Worm (Caenorhabditis elegans) whole organism, L2 larva: ENCODE results near the gene B0454.8.

Experiments used
- C34F6.9 ChIP-seq: fragments of 150-350 bp; optimal IDR thresholded peaks from 2 replicates; lab custom pipeline; 2014; ENCODE audit warnings: missing biosample characterization, missing genetic modification characterization
- F13H6.1 ChIP-seq: sonication (generic microtip); optimal IDR thresholded peaks from 2 replicates; lab custom pipeline; 2016; ENCODE audit warnings: missing genetic modification characterization, missing compliant biosample characterization
- R02D3.7 ChIP-seq: fragments of 150-350 bp; optimal IDR thresholded peaks from 2 replicates; lab custom pipeline; 2014; ENCODE audit warnings: missing biosample characterization, missing genetic modification characterization
- Y55F3AM.14 ChIP-seq: fragments of 200-800 bp; sonication (Bioruptor generic); optimal IDR thresholded peaks from 2 replicates; lab custom pipeline; 2018; ENCODE audit warnings: mild to moderate bottlenecking, missing genetic modification characterization, missing compliant biosample characterization
- ZK546.5 ChIP-seq: sonication (generic microtip); optimal IDR thresholded peaks from 2 replicates; lab custom pipeline; 2017; ENCODE audit warnings: missing biosample characterization, missing genetic modification characterization
- alr-1 ChIP-seq: fragments of 150-350 bp; optimal IDR thresholded peaks from 2 replicates; lab custom pipeline; 2014; ENCODE audit warnings: missing biosample characterization, missing genetic modification characterization
- aly-2 ChIP-seq: fragments of 150-350 bp; optimal IDR thresholded peaks from 2 replicates; lab custom pipeline; 2014; ENCODE audit warnings: missing biosample characterization, missing genetic modification characterization
- ama-1 ChIP-seq: fragments of 150-350 bp; optimal IDR thresholded peaks from 2 replicates; lab custom pipeline; 2018; ENCODE audit warnings: inconsistent platforms
- blmp-1 ChIP-seq: sonication (generic microtip); optimal IDR thresholded peaks from 2 replicates; lab custom pipeline; 2017; ENCODE audit warnings: missing genetic modification characterization, mild to moderate bottlenecking, missing compliant biosample characterization, antibody characterized with exemption, moderate library complexity; ENCODE audit not compliant: insufficient read depth
- ceh-16 ChIP-seq: fragments of 150-350 bp; optimal IDR thresholded peaks from 2 replicates; lab custom pipeline; 2014; ENCODE audit warnings: missing biosample characterization, missing genetic modification characterization
- ceh-82 ChIP-seq: fragments of 150-350 bp; optimal IDR thresholded peaks from 2 replicates; lab custom pipeline; 2014; ENCODE audit warnings: missing biosample characterization, missing genetic modification characterization
- egl-27 ChIP-seq: sonication (generic microtip); optimal IDR thresholded peaks from 3 replicates; lab custom pipeline; 2017; ENCODE audit warnings: missing biosample characterization, missing genetic modification reagents, missing genetic modification characterization
- elt-3 ChIP-seq: sonication (generic microtip); optimal IDR thresholded peaks from 2 replicates; lab custom pipeline; 2017; ENCODE audit warnings: missing biosample characterization, missing genetic modification characterization
- fos-1 ChIP-seq: fragments of 150-350 bp; optimal IDR thresholded peaks from 2 replicates; lab custom pipeline; 2014; ENCODE audit warnings: missing biosample characterization, missing genetic modification characterization
- gmeb-1 ChIP-seq: fragments of 150-350 bp; optimal IDR thresholded peaks from 2 replicates; lab custom pipeline; 2014; ENCODE audit warnings: missing biosample characterization, missing genetic modification characterization
- lin-11 ChIP-seq: fragments of 150-350 bp; sonication (generic microtip); optimal IDR thresholded peaks from 2 replicates; lab custom pipeline; 2014; ENCODE audit warnings: missing biosample characterization, missing genetic modification characterization, inconsistent platforms, mixed read lengths
- lin-13 ChIP-seq: fragments of 150-350 bp; optimal IDR thresholded peaks from 2 replicates; lab custom pipeline; 2014; ENCODE audit warnings: missing biosample characterization, missing genetic modification reagents, missing genetic modification characterization
- lin-39 ChIP-seq: fragments of 150-350 bp; optimal IDR thresholded peaks from 2 replicates; lab custom pipeline; 2014; ENCODE audit warnings: missing biosample characterization, missing genetic modification reagents, missing genetic modification characterization
- lsy-2 ChIP-seq, 2 experiments: fragments of 150-350 bp in 1 of 2; sonication (generic microtip) in 1 of 2; optimal IDR thresholded peaks; 2 replicates each; lab custom pipeline; 2014 to 2017; ENCODE audit warnings: missing biosample characterization in 2 of 2, missing genetic modification characterization in 2 of 2
- mab-5 ChIP-seq: fragments of 150-350 bp; optimal IDR thresholded peaks from 2 replicates; lab custom pipeline; 2014; ENCODE audit warnings: missing biosample characterization, missing genetic modification characterization
- mbf-1 ChIP-seq: sonication (generic microtip); optimal IDR thresholded peaks from 2 replicates; lab custom pipeline; 2017; ENCODE audit warnings: missing biosample characterization, missing genetic modification characterization
- mdl-1 ChIP-seq, 2 experiments: fragments of 150-350 bp in 1 of 2; sonication (generic microtip) in 1 of 2; optimal IDR thresholded peaks; 2 replicates each; lab custom pipeline; 2017; ENCODE audit warnings: missing biosample characterization in 2 of 2, missing genetic modification characterization in 2 of 2
- nhr-10 ChIP-seq: sonication (generic microtip); optimal IDR thresholded peaks from 2 replicates; lab custom pipeline; 2017; ENCODE audit warnings: missing biosample characterization, missing genetic modification characterization
- nhr-11 ChIP-seq: fragments of 150-350 bp; optimal IDR thresholded peaks from 2 replicates; lab custom pipeline; 2014; ENCODE audit warnings: missing biosample characterization, missing genetic modification characterization
- nhr-12 ChIP-seq: fragments of 150-350 bp; optimal IDR thresholded peaks from 2 replicates; lab custom pipeline; 2014; ENCODE audit warnings: missing biosample characterization, missing genetic modification characterization
- nhr-129 ChIP-seq: fragments of 150-350 bp; optimal IDR thresholded peaks from 2 replicates; lab custom pipeline; 2014; ENCODE audit warnings: missing biosample characterization, missing genetic modification characterization
- nhr-23 ChIP-seq: fragments of 150-350 bp; optimal IDR thresholded peaks from 2 replicates; lab custom pipeline; 2014; ENCODE audit warnings: missing biosample characterization, missing genetic modification reagents, missing genetic modification characterization
- nhr-237 ChIP-seq: fragments of 150-350 bp; optimal IDR thresholded peaks from 2 replicates; lab custom pipeline; 2014; ENCODE audit warnings: missing biosample characterization, missing genetic modification characterization
- nhr-25 ChIP-seq: fragments of 150-350 bp; sonication (generic microtip); optimal IDR thresholded peaks from 3 replicates; lab custom pipeline; 2014; ENCODE audit warnings: missing biosample characterization, missing genetic modification characterization
- nhr-6 ChIP-seq: fragments of 150-350 bp; optimal IDR thresholded peaks from 2 replicates; lab custom pipeline; 2014; ENCODE audit warnings: missing biosample characterization, missing genetic modification characterization
- nhr-77 ChIP-seq: fragments of 150-350 bp; optimal IDR thresholded peaks from 2 replicates; lab custom pipeline; 2014; ENCODE audit warnings: missing biosample characterization, missing genetic modification characterization
- peb-1 ChIP-seq: fragments of 150-350 bp; optimal IDR thresholded peaks from 2 replicates; lab custom pipeline; 2014; ENCODE audit warnings: missing biosample characterization, missing genetic modification characterization
- sem-4 ChIP-seq: fragments of 150-350 bp; optimal IDR thresholded peaks from 2 replicates; lab custom pipeline; 2014; ENCODE audit warnings: missing biosample characterization, missing genetic modification reagents, missing genetic modification characterization
- sma-3 ChIP-seq: sonication (generic microtip); optimal IDR thresholded peaks from 2 replicates; lab custom pipeline; 2016; ENCODE audit warnings: missing genetic modification reagents, missing genetic modification characterization, missing compliant biosample characterization
- sma-9 ChIP-seq, 2 experiments: fragments of 150-350 bp in 1 of 2; sonication (generic microtip) in 1 of 2; optimal IDR thresholded peaks; 2 replicates each; lab custom pipeline; 2014 to 2016; ENCODE audit warnings: missing genetic modification characterization in 2 of 2, mild to moderate bottlenecking in 1 of 2, missing biosample characterization in 1 of 2, missing compliant biosample characterization in 1 of 2, missing genetic modification reagents in 1 of 2, moderate library complexity in 1 of 2
- unc-39 ChIP-seq: fragments of 150-350 bp; optimal IDR thresholded peaks from 2 replicates; lab custom pipeline; 2014; ENCODE audit warnings: missing biosample characterization, missing genetic modification characterization
- unc-55 ChIP-seq: fragments of 150-350 bp; sonication (generic microtip); optimal IDR thresholded peaks from 3 replicates; lab custom pipeline; 2014; ENCODE audit warnings: missing biosample characterization, missing genetic modification reagents, missing genetic modification characterization
- unc-62 ChIP-seq: fragments of 150-350 bp; optimal IDR thresholded peaks from 2 replicates; lab custom pipeline; 2014; ENCODE audit warnings: missing biosample characterization, missing genetic modification reagents, missing genetic modification characterization
- zag-1 ChIP-seq: fragments of 150-350 bp; optimal IDR thresholded peaks from 2 replicates; lab custom pipeline; 2014; ENCODE audit warnings: missing biosample characterization, missing genetic modification characterization
- ztf-1 ChIP-seq: fragments of 200-800 bp; sonication (Bioruptor generic); conservative IDR thresholded peaks from 2 replicates; pipeline ENCODE4 v1.3.6; 2022; ENCODE audit warnings: missing genetic modification characterization, missing compliant biosample characterization
- ztf-11 ChIP-seq: sonication (generic microtip); optimal IDR thresholded peaks from 2 replicates; lab custom pipeline; 2017; ENCODE audit warnings: missing biosample characterization, missing genetic modification characterization
- ztf-4 ChIP-seq: fragments of 150-350 bp; optimal IDR thresholded peaks from 2 replicates; lab custom pipeline; 2014; ENCODE audit warnings: missing biosample characterization, missing genetic modification characterization

Gene B0454.8

DNA sequence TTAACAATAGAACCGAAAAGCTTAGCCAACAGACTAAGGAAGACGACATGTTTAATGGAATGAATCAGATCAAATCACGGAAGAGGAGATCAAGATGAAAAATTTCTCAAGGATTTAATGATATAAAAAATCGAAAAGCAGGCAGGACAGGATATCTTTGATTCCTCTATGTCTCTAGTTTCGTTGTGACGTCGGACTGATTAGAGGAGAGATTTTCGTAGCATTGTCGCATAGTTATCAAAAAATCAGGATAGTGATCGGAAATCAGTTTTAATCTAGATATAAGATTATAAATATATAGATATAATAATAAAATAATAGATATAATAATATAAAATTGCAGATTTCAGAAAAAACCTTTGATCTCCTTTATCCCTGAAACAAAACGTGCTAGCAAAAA lies at the start of gene B0454.8:
Gene B0454.8 (minus strand): TSS at position 101 of the 400 bp plus-strand sequence.
- TF ChIP-seq nhr-25 (tag; lab: Kevin White, UChicago): no peak

DNA sequence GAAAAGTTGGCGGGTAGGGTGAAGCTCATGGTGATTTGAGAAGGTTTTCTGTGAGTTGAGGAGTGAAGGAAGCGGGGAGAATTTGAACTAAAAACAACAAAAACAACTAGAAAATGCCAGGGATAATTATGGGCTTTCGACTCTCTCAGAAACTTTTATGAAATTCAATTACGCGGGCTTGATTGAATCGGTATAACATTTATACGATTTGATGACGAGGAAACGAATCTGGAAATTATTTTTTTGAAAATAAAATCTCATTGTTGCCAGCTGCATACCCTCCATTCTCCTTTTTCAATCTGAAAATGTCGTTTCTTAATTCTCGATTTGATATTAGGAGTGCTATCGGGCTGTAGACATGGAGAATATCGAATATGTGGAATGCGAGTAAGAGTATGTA lies 48.0 kb upstream of the B0454.8 start, which contains the start of gene srg-21:
Gene srg-21 (minus strand): TSS at position 101 of the 400 bp plus-strand sequence.
- no peak for TF ChIP-seq lin-39 (tag; lab: Kevin White, UChicago)
- TF ChIP-seq sma-9 (GFP tag; optimal IDR thresholded peaks at IDR 0.05; lab: Kevin White, UChicago): no peak
- no peak for TF ChIP-seq sma-9 (tag; optimal IDR thresholded peaks at IDR 0.05; lab: Kevin White, UChicago)
- TF ChIP-seq R02D3.7: no peak
- TF ChIP-seq ztf-1 (GFP tag; lab: Robert Waterston, UW): no peak
- no peak for TF ChIP-seq nhr-237
- no peak for TF ChIP-seq F13H6.1 (tag; lab: Kevin White, UChicago)
- TF ChIP-seq ZK546.5: no peak
- no peak for TF ChIP-seq aly-2 (tag; lab: Kevin White, UChicago)
- no peak for TF ChIP-seq unc-55 (GFP tag; lab: Kevin White, UChicago)
- no peak for TF ChIP-seq ztf-4 (tag; lab: Kevin White, UChicago)
- TF ChIP-seq nhr-25 (tag; lab: Kevin White, UChicago): no peak
- no peak for TF ChIP-seq unc-62 (GFP tag; lab: Kevin White, UChicago)
- no peak for TF ChIP-seq mab-5 (tag; lab: Kevin White, UChicago)
- TF ChIP-seq peb-1: no peak
- no peak for TF ChIP-seq elt-3 (tag; lab: Kevin White, UChicago)
- no peak for TF ChIP-seq lsy-2 (tag; optimal IDR thresholded peaks at IDR 0.05; lab: Kevin White, UChicago)

- TF ChIP-seq lin-11 (tag; lab: Kevin White, UChicago) (no peak), nhr-6 (no peak), nhr-237 (no peak), ama-1 (lab: Kevin White, UChicago) (no peak), R02D3.7 (no peak), mab-5 (tag; lab: Kevin White, UChicago) (no peak), nhr-129 (tag; lab: Kevin White, UChicago) (no peak), peb-1 (no peak), zag-1 (tag; lab: Kevin White, UChicago) (no peak), nhr-25 (tag; lab: Kevin White, UChicago) (no peak), ztf-11 (tag; lab: Kevin White, UChicago) (no peak), blmp-1 (no peak), sem-4 (tag; lab: Kevin White, UChicago) (no peak)
Measured at ce11 chrII:3087134-3087533, 43.9 kb upstream of the B0454.8 start.

DNA sequence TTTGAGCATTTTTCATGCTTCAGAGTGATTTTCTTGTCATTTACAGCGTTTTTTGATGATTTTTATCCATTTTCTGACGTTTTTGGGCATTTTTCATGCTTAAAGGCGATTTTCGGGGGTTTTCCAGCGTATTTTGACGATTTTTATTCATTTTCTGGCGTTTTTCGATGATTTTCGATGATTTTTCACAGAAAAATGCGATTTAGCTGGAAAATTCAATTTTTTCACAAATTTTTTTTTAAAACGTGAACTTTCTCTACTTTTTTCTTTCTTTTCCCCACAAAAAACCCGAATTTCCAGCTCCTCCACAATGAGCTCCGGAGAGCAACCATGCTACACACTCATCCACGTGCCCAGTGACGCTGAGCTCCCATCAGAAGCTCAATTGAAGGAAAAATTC lies 35.2 kb upstream of the B0454.8 start, which contains the start of gene copb-1:
Gene copb-1 (plus strand): TSS at position 301 of the 400 bp plus-strand sequence.
- TF ChIP-seq C34F6.9 (tag; lab: Kevin White, UChicago) (no peak), ceh-16 (tag; lab: Kevin White, UChicago) (no peak), nhr-77 (no peak), nhr-11 (no peak), sma-9 (GFP tag; optimal IDR thresholded peaks at IDR 0.05; lab: Kevin White, UChicago) (no peak), sma-9 (tag; optimal IDR thresholded peaks at IDR 0.05; lab: Kevin White, UChicago) (no peak), nhr-237 (no peak), fos-1 (no peak), unc-39 (tag; lab: Kevin White, UChicago) (no peak), R02D3.7 (no peak), ztf-1 (GFP tag; lab: Robert Waterston, UW) (no peak), Y55F3AM.14 (no peak)

DNA sequence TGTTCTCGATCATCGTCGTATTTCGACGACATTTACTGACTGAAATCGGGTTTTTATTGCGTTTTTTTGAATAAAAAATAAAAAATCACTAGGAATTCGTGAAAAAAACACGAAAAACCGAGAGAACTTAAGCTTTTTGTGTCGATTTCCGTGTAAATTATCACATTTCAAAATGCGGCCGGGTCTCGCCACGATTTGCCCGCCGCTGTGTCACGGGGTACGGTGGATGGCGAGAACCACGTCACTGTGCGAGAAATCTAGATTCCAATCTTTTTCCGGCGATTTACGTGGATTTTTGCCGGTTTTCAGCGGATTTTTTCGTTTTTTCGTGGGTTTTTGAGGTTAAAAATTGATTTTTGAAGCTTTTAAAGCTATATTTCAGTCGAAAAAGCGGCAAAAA lies 33.7 kb upstream of the B0454.8 start, which contains the start of gene Y25C1A.8:
Gene Y25C1A.8 (minus strand): TSS at position 45 of the 400 bp plus-strand sequence.
- TF ChIP-seq R02D3.7: peak; percentile 59
- TF ChIP-seq nhr-23 (tag; lab: Kevin White, UChicago): no peak
- TF ChIP-seq nhr-6: peak; percentile 71
- peak; percentile 82 for TF ChIP-seq sem-4 (tag; lab: Kevin White, UChicago)
- TF ChIP-seq elt-3 (tag; lab: Kevin White, UChicago): no peak
- TF ChIP-seq aly-2 (tag; lab: Kevin White, UChicago): no peak
- TF ChIP-seq nhr-12: no peak
- peak; percentile 73 for TF ChIP-seq ztf-4 (tag; lab: Kevin White, UChicago)
- TF ChIP-seq ceh-16 (tag; lab: Kevin White, UChicago): peak; percentile 50
- peak; percentile 90 for TF ChIP-seq nhr-25 (tag; lab: Kevin White, UChicago)
- TF ChIP-seq lsy-2 (tag; optimal IDR thresholded peaks at IDR 0.05; lab: Kevin White, UChicago): peak; percentile 100
- TF ChIP-seq nhr-11: no peak
- TF ChIP-seq blmp-1: no peak
- TF ChIP-seq peb-1: no peak
- TF ChIP-seq nhr-10 (tag; lab: Kevin White, UChicago): peak; percentile 48
- peak; percentile 90 for TF ChIP-seq sma-3 (GFP tag; lab: Kevin White, UChicago)
- peak; percentile 82 for TF ChIP-seq fos-1
- no peak for TF ChIP-seq nhr-77
- peak; percentile 90 for TF ChIP-seq gmeb-1 (tag; lab: Kevin White, UChicago)
- TF ChIP-seq alr-1: no peak
- TF ChIP-seq ZK546.5: peak; percentile 56
- TF ChIP-seq zag-1 (tag; lab: Kevin White, UChicago): peak; percentile 41
- TF ChIP-seq mdl-1 (tag; optimal IDR thresholded peaks at IDR 0.05; lab: Kevin White, UChicago): peak in 1 of 2 experiments; percentile 76
- TF ChIP-seq ceh-82: peak; percentile 59
- TF ChIP-seq egl-27: peak; percentile 80
- peak; percentile 85 for TF ChIP-seq C34F6.9 (tag; lab: Kevin White, UChicago)
- TF ChIP-seq ztf-1 (GFP tag; lab: Robert Waterston, UW): no peak
- TF ChIP-seq lin-13: peak; percentile 88
- peak; percentile 72 for TF ChIP-seq nhr-129 (tag; lab: Kevin White, UChicago)
- TF ChIP-seq mbf-1 (tag; lab: Kevin White, UChicago): no peak
